Worm (Caenorhabditis elegans) whole organism, midembryonic: ENCODE measurements around the gene lys-10.

Experiments
- T22C8.4 ChIP-seq: fragments of 200-800 bp; sonication (Bioruptor generic); IDR thresholded peaks from 2 replicates; pipeline ENCODE4 v1.3.6; 2022; ENCODE audit warnings: missing genetic modification characterization, missing compliant biosample characterization
- cog-1 ChIP-seq: sonication (generic microtip); optimal IDR thresholded peaks from 2 replicates; lab custom pipeline; 2016; ENCODE audit warnings: missing genetic modification characterization, missing compliant biosample characterization
- flt-1 ChIP-seq: fragments of 200-800 bp; sonication (Bioruptor generic); IDR thresholded peaks from 2 replicates; pipeline ENCODE4 v1.3.6; 2022; ENCODE audit warnings: missing genetic modification characterization, missing compliant biosample characterization
- klf-2 ChIP-seq: fragments of 200-800 bp; sonication (Bioruptor generic); conservative IDR thresholded peaks from 2 replicates; pipeline ENCODE4 v1.3.6; 2022; ENCODE audit warnings: missing genetic modification reagents, missing genetic modification characterization, missing compliant biosample characterization
- med-1 ChIP-seq: sonication (generic microtip); optimal IDR thresholded peaks from 2 replicates; lab custom pipeline; 2017; ENCODE audit warnings: missing genetic modification characterization, mild to moderate bottlenecking, missing compliant biosample characterization, antibody characterized with exemption, missing genetic modification reagents; ENCODE audit not compliant: insufficient read depth
- ref-1 ChIP-seq: fragments of 200-800 bp; sonication (Bioruptor generic); conservative IDR thresholded peaks from 2 replicates; pipeline ENCODE4 v1.3.6; 2022; ENCODE audit warnings: missing genetic modification reagents, missing genetic modification characterization, missing compliant biosample characterization
- tab-1 ChIP-seq: fragments of 200-800 bp; sonication (Bioruptor generic); IDR thresholded peaks from 2 replicates; pipeline ENCODE4 v1.3.6; 2022; ENCODE audit warnings: missing genetic modification characterization, missing compliant biosample characterization
- ztf-23 ChIP-seq: fragments of 200-800 bp; sonication (Bioruptor generic); IDR thresholded peaks from 2 replicates; pipeline ENCODE4 v1.3.6; 2022; ENCODE audit warnings: missing genetic modification reagents, missing genetic modification characterization, missing compliant biosample characterization
- ztf-29 ChIP-seq: fragments of 200-800 bp; sonication (Bioruptor generic); IDR thresholded peaks from 2 replicates; pipeline ENCODE4 v1.3.6; 2022; ENCODE audit warnings: missing genetic modification reagents, missing genetic modification characterization, missing compliant biosample characterization

DNA sequence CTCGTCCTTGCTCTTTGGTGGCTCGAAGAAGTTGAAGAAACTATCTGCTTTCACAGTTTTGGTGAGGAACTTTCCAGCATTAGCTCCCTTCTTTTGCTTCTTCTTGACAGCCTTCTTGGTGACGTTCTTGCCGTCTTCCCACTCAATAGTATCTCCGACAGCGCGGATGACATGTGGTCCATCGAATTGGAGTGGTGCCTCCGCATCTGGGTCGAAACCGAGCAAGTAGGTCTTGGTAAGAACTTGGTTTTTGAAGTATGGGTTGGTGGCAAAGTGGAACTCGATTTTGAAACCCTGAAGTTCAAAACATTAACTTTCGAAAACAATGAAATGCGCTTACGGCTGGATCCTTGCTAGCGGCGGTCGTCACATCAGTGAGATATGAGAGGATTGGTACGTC, 45.7 kb downstream of the lys-10 start:
- TF ChIP-seq klf-2 (GFP tag; lab: Robert Waterston, UW): no peak
- TF ChIP-seq flt-1 (GFP tag; lab: Robert Waterston, UW): no peak
- no peak for TF ChIP-seq T22C8.4 (GFP tag; lab: Robert Waterston, UW)
- TF ChIP-seq ztf-29 (GFP tag; lab: Robert Waterston, UW): no peak
- no peak for TF ChIP-seq med-1 (GFP tag; lab: Kevin White, UChicago)
- no peak for TF ChIP-seq cog-1
- TF ChIP-seq ztf-23: no peak
- no peak for TF ChIP-seq ref-1 (GFP tag; lab: Robert Waterston, UW)
- TF ChIP-seq tab-1 (GFP tag; lab: Robert Waterston, UW): no peak
